Worm (Caenorhabditis elegans) whole organism, late embryonic: ENCODE results near the gene ckb-1.
"Not testable (repeated sequence)": the region's sequence is repeated elsewhere in the genome, so short reads cannot be mapped to it uniquely, and the experiment has no call there.

ENCODE experiments used
- C38D4.7 ChIP-seq: fragments of 200-800 bp; sonication (Bioruptor generic); optimal IDR thresholded peaks from 2 replicates; lab custom pipeline; 2018; ENCODE audit warnings: mild to moderate bottlenecking, missing genetic modification characterization, moderate library complexity, missing compliant biosample characterization
- K02D7.2 ChIP-seq: sonication (generic microtip); optimal IDR thresholded peaks from 2 replicates; lab custom pipeline; 2017; ENCODE audit warnings: mild to moderate bottlenecking, missing genetic modification characterization, missing compliant biosample characterization
- T23F11.4 ChIP-seq: fragments of 200-800 bp; sonication (Bioruptor generic); optimal IDR thresholded peaks from 2 replicates; lab custom pipeline; 2018; ENCODE audit warnings: mild to moderate bottlenecking, missing genetic modification characterization, missing compliant biosample characterization
- Y22D7AL.16 ChIP-seq: sonication (generic microtip); optimal IDR thresholded peaks from 2 replicates; lab custom pipeline; 2016; ENCODE audit warnings: missing genetic modification characterization, missing compliant biosample characterization
- ahr-1 ChIP-seq: sonication (generic microtip); optimal IDR thresholded peaks from 2 replicates; lab custom pipeline; 2016; ENCODE audit warnings: missing genetic modification characterization, missing compliant biosample characterization
- ceh-14 ChIP-seq: sonication (generic microtip); optimal IDR thresholded peaks from 2 replicates; lab custom pipeline; 2016; ENCODE audit warnings: missing genotype, missing genetic modification characterization, missing compliant biosample characterization
- ceh-19 ChIP-seq: fragments of 200-800 bp; sonication (Bioruptor generic); optimal IDR thresholded peaks from 2 replicates; lab custom pipeline; 2018; ENCODE audit warnings: mild to moderate bottlenecking, missing genetic modification characterization, missing compliant biosample characterization
- ceh-2 ChIP-seq: sonication (generic microtip); optimal IDR thresholded peaks from 2 replicates; lab custom pipeline; 2016; ENCODE audit warnings: missing genotype, missing genetic modification characterization, missing compliant biosample characterization
- ceh-22 ChIP-seq: sonication (generic microtip); optimal IDR thresholded peaks from 2 replicates; lab custom pipeline; 2017; ENCODE audit warnings: missing biosample characterization, missing genetic modification characterization
- ceh-24 ChIP-seq: sonication (generic microtip); optimal IDR thresholded peaks from 2 replicates; lab custom pipeline; 2016; ENCODE audit warnings: mild to moderate bottlenecking, missing genetic modification characterization, missing compliant biosample characterization
- ceh-31 ChIP-seq: sonication (generic microtip); optimal IDR thresholded peaks from 2 replicates; lab custom pipeline; 2016; ENCODE audit warnings: missing genetic modification characterization, missing compliant biosample characterization
- ceh-45 ChIP-seq: fragments of 200-800 bp; sonication (Bioruptor generic); IDR thresholded peaks from 2 replicates; pipeline ENCODE4 v1.3.6; 2022; ENCODE audit warnings: missing genetic modification reagents, missing genetic modification characterization, missing compliant biosample characterization
- ceh-6 ChIP-seq: fragments of 200-800 bp; sonication (Bioruptor generic); optimal IDR thresholded peaks from 2 replicates; lab custom pipeline; 2018; ENCODE audit warnings: mild to moderate bottlenecking, missing genetic modification characterization, missing compliant biosample characterization
- ceh-9 ChIP-seq: sonication (generic microtip); optimal IDR thresholded peaks from 2 replicates; lab custom pipeline; 2016; ENCODE audit warnings: mild to moderate bottlenecking, missing genetic modification characterization, inconsistent platforms, missing compliant biosample characterization
- dve-1 ChIP-seq: sonication (generic microtip); optimal IDR thresholded peaks from 2 replicates; lab custom pipeline; 2017; ENCODE audit warnings: antibody characterized with exemption, mild to moderate bottlenecking, missing genetic modification characterization, missing compliant biosample characterization
- elt-4 ChIP-seq: sonication (generic microtip); optimal IDR thresholded peaks from 2 replicates; lab custom pipeline; 2016; ENCODE audit warnings: missing genetic modification characterization, missing compliant biosample characterization
- ets-4 ChIP-seq: sonication (generic microtip); optimal IDR thresholded peaks from 2 replicates; lab custom pipeline; 2016; ENCODE audit warnings: missing genetic modification characterization, missing compliant biosample characterization
- eyg-1 ChIP-seq: sonication (generic microtip); optimal IDR thresholded peaks from 2 replicates; lab custom pipeline; 2016; ENCODE audit warnings: missing genotype, missing genetic modification characterization, missing compliant biosample characterization
- fkh-10 ChIP-seq: fragments of 150-350 bp; optimal IDR thresholded peaks from 2 replicates; lab custom pipeline; 2014; ENCODE audit warnings: missing biosample characterization, missing genetic modification reagents, missing genetic modification characterization
- fkh-6 ChIP-seq: sonication (generic microtip); optimal IDR thresholded peaks from 2 replicates; lab custom pipeline; 2016; ENCODE audit warnings: missing genetic modification characterization, missing compliant biosample characterization
- gmeb-2 ChIP-seq: sonication (generic microtip); optimal IDR thresholded peaks from 2 replicates; lab custom pipeline; 2016; ENCODE audit warnings: missing genetic modification characterization, inconsistent platforms, missing compliant biosample characterization
- hlh-15 ChIP-seq: sonication (generic microtip); optimal IDR thresholded peaks from 2 replicates; lab custom pipeline; 2016; ENCODE audit warnings: missing genetic modification characterization, missing compliant biosample characterization
- hlh-30 ChIP-seq: sonication (generic microtip); optimal IDR thresholded peaks from 2 replicates; lab custom pipeline; 2017; ENCODE audit warnings: antibody characterized with exemption, missing genetic modification characterization, missing compliant biosample characterization; ENCODE audit not compliant: insufficient read depth
- hlh-6 ChIP-seq: sonication (generic microtip); optimal IDR thresholded peaks from 2 replicates; lab custom pipeline; 2016; ENCODE audit warnings: missing genotype, missing genetic modification characterization, missing compliant biosample characterization
- hlh-8 ChIP-seq: sonication (generic microtip); optimal IDR thresholded peaks from 2 replicates; lab custom pipeline; 2016; ENCODE audit warnings: missing genotype, missing genetic modification characterization, missing compliant biosample characterization
- madf-2 ChIP-seq: sonication (generic microtip); optimal IDR thresholded peaks from 2 replicates; lab custom pipeline; 2017; ENCODE audit warnings: missing genetic modification characterization, missing compliant biosample characterization
- mec-3 ChIP-seq: sonication (generic microtip); optimal IDR thresholded peaks from 2 replicates; lab custom pipeline; 2016; ENCODE audit warnings: borderline replicate concordance, missing genetic modification characterization, missing compliant biosample characterization
- nfya-1 ChIP-seq: sonication (generic microtip); optimal IDR thresholded peaks from 2 replicates; lab custom pipeline; 2017; ENCODE audit warnings: missing genetic modification characterization, mild to moderate bottlenecking, missing compliant biosample characterization, antibody characterized with exemption, moderate library complexity
- pat-9 ChIP-seq: fragments of 200-800 bp; sonication (Bioruptor generic); optimal IDR thresholded peaks from 2 replicates; lab custom pipeline; 2018; ENCODE audit warnings: mild to moderate bottlenecking, missing genetic modification characterization, moderate library complexity, missing compliant biosample characterization
- pax-1 ChIP-seq: fragments of 150-350 bp; optimal IDR thresholded peaks from 2 replicates; lab custom pipeline; 2014; ENCODE audit warnings: missing biosample characterization, missing genetic modification characterization
- pha-2 ChIP-seq: sonication (generic microtip); optimal IDR thresholded peaks from 2 replicates; lab custom pipeline; 2017; ENCODE audit warnings: mild to moderate bottlenecking, missing genetic modification characterization, missing compliant biosample characterization
- pha-4 ChIP-seq: fragments of 150-350 bp; optimal IDR thresholded peaks from 2 replicates; lab custom pipeline; 2018; ENCODE audit warnings: missing biosample characterization, missing genetic modification reagents, missing genetic modification characterization
- pqm-1 ChIP-seq: sonication (generic microtip); optimal IDR thresholded peaks from 2 replicates; lab custom pipeline; 2016; ENCODE audit warnings: missing genetic modification characterization, missing compliant biosample characterization
- ref-2 ChIP-seq: sonication (generic microtip); optimal IDR thresholded peaks from 2 replicates; lab custom pipeline; 2016; ENCODE audit warnings: missing genetic modification characterization, missing compliant biosample characterization
- rnt-1 ChIP-seq: sonication (generic microtip); optimal IDR thresholded peaks from 2 replicates; lab custom pipeline; 2016; ENCODE audit warnings: missing genetic modification characterization, missing compliant biosample characterization
- sdc-2 ChIP-seq: sonication (generic microtip); optimal IDR thresholded peaks from 2 replicates; lab custom pipeline; 2016; ENCODE audit warnings: missing genotype, missing genetic modification characterization, missing compliant biosample characterization
- sox-2 ChIP-seq: fragments of 200-800 bp; sonication (Bioruptor generic); IDR thresholded peaks from 2 replicates; pipeline ENCODE4 v1.3.6; 2022; ENCODE audit warnings: missing genetic modification reagents, missing genetic modification characterization, missing compliant biosample characterization
- sox-4 ChIP-seq: sonication (generic microtip); optimal IDR thresholded peaks from 2 replicates; lab custom pipeline; 2017; ENCODE audit warnings: mild to moderate bottlenecking, missing genetic modification characterization, inconsistent platforms, missing compliant biosample characterization
- tbx-2 ChIP-seq: sonication (generic microtip); optimal IDR thresholded peaks from 2 replicates; lab custom pipeline; 2016; ENCODE audit warnings: missing genetic modification characterization, missing compliant biosample characterization
- tbx-7 ChIP-seq: sonication (generic microtip); optimal IDR thresholded peaks from 2 replicates; lab custom pipeline; 2016; ENCODE audit warnings: missing genotype, missing genetic modification characterization, missing compliant biosample characterization
- ttx-3 ChIP-seq: sonication (generic microtip); optimal IDR thresholded peaks from 2 replicates; lab custom pipeline; 2016; ENCODE audit warnings: missing genetic modification reagents, missing genetic modification characterization, missing compliant biosample characterization
- unc-3 ChIP-seq, 2 experiments: fragments of 200-800 bp in 1 of 2; sonication (Bioruptor generic) in 1 of 2; sonication (generic microtip) in 1 of 2; conservative IDR thresholded peaks in 1 of 2; optimal IDR thresholded peaks in 1 of 2; 2 replicates each; pipeline versions ENCODE4 v1.3.6 to Lab custom; 2016 to 2022; ENCODE audit warnings: missing compliant biosample characterization in 2 of 2, missing genetic modification characterization in 2 of 2, missing genetic modification reagents in 1 of 2
- unc-42 ChIP-seq: sonication (generic microtip); optimal IDR thresholded peaks from 2 replicates; lab custom pipeline; 2016; ENCODE audit warnings: missing genotype, missing genetic modification characterization, missing compliant biosample characterization
- unc-55 ChIP-seq: sonication (generic microtip); optimal IDR thresholded peaks from 2 replicates; lab custom pipeline; 2017; ENCODE audit warnings: missing biosample characterization, missing genetic modification reagents, missing genetic modification characterization
- zip-5 ChIP-seq: sonication (generic microtip); optimal IDR thresholded peaks from 2 replicates; lab custom pipeline; 2016; ENCODE audit warnings: missing genetic modification characterization, missing compliant biosample characterization

The ckb-1 gene

DNA sequence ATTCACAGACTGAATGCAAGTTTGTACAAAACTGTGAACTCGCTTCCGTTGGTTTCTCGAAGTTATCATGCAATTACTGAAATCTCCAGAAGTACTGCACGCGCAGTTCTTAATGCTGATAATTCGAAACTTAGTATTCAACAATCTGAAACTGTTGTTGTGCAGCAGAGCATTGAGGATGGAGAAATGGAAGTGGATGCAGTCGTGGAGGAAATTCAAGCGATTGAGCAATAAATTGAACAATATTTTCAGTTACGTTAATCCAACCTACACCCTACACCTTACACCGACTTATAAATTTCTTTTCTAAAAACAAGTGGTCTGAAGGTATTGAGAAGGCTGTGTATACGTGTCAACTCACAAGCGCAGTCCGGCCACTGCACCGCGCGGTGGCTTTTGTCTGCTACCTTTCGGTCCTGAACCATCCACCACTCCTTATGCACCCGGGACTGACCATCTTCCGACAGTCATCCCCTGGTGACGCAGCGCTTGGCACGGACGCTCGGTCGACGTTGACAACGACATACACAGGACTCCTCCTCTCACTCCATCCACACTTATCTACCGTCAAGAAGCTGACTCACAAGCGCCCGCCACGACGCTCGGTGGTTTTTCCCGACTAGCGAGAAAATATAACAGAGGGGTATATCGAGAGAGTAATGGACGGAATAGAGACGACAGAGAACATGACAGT, 13.7 kb downstream of the ckb-1 start (continued):
- TF ChIP-seq unc-3 (GFP tag; conservative IDR thresholded peaks at IDR 0.05; lab: Robert Waterston, UW) (peak; percentile 55; the same call in 1 of the 2 replicates), ceh-31 (peak; percentile 70), ceh-2 (peak; percentile 7), madf-2 (tag; lab: Kevin White, UChicago) (peak; percentile 69), hlh-8 (peak; percentile 10), ahr-1 (tag; lab: Kevin White, UChicago) (peak; percentile 43), pat-9 (tag; lab: Kevin White, UChicago) (peak; percentile 39), sox-4 (tag; lab: Kevin White, UChicago) (peak; percentile 54), K02D7.2 (peak; percentile 55), hlh-15 (tag; lab: Kevin White, UChicago) (peak; percentile 18), ceh-14 (tag; lab: Kevin White, UChicago) (peak; percentile 39), tbx-2 (peak; percentile 51), ceh-45 (peak; percentile 69; the same call in 1 of the 2 replicates), fkh-6 (tag; lab: Kevin White, UChicago) (peak; percentile 63), ttx-3 (tag; lab: Kevin White, UChicago) (peak; percentile 31), nfya-1 (tag; lab: Kevin White, UChicago) (peak; percentile 44), C38D4.7 (peak; percentile 68), sdc-2 (peak; percentile 40), rnt-1 (tag; lab: Kevin White, UChicago) (peak; percentile 15), pha-2 (peak; percentile 77), ref-2 (tag; lab: Kevin White, UChicago) (peak; percentile 47)
- not testable (repeated sequence) for TF ChIP-seq unc-3 (tag; optimal IDR thresholded peaks at IDR 0.05; lab: Kevin White, UChicago)

DNA sequence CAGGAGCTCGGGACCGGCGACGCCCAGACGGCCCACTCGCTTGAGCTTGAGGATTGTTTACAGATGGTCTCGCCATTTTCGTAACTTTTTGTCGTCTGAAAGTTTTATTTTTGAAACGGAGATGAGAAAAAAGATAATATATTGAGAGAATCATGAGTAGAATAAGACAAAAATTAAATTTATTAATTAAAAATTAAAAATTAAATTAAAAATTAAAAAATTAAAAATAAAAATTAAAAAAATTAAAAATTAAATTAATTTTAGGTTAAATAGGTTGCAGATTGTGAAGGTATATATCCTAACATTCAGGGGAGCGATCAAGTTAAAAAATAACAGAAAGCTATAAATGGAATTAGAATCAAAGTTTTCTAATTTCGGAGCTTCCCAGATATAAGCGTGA, 14.6 kb downstream of the ckb-1 start, which contains the start of gene B0284.3:
TSS of gene B0284.3 (minus strand) at position 101 of the 400 bp plus-strand sequence.
- no peak for TF ChIP-seq sox-2 (GFP tag; lab: Robert Waterston, UW)
- no peak for TF ChIP-seq T23F11.4 (GFP tag; lab: Kevin White, UChicago)
- TF ChIP-seq ref-2 (tag; lab: Kevin White, UChicago): no peak
- no peak for TF ChIP-seq ceh-9
- TF ChIP-seq dve-1: no peak
- TF ChIP-seq mec-3 (tag; lab: Kevin White, UChicago): no peak
- no peak for TF ChIP-seq fkh-10 (GFP tag; lab: Kevin White, UChicago)
- no peak for TF ChIP-seq elt-4 (tag; lab: Kevin White, UChicago)

DNA sequence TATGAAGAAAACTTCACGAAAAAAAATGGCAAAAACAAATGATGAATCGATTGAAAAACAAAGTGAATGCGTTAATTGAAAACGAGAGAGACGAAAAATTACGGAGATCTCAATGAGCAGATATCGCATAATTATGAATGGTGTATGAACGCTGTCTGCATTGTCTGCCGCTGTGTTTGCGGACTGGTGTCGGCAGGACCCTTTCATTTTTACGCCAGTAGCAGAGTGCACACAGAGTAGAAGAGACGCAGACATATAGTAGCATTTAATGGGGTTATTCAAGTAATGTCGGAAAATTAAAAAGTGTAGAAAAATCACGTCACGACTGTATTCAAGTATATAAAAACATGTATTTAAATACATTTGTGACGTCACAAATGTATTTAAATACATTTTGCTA, 15.8 kb downstream of the ckb-1 start:
- TF ChIP-seq dve-1 (no peak), pat-9 (tag; lab: Kevin White, UChicago) (no peak), ttx-3 (tag; lab: Kevin White, UChicago) (no peak), eyg-1 (tag; lab: Kevin White, UChicago) (no peak), Y22D7AL.16 (tag; lab: Kevin White, UChicago) (no peak), ceh-24 (no peak), pha-4 (tag; lab: Kevin White, UChicago) (no peak), tbx-7 (tag; lab: Kevin White, UChicago) (no peak), ceh-6 (GFP tag; lab: Kevin White, UChicago) (no peak), unc-55 (GFP tag; lab: Kevin White, UChicago) (no peak), C38D4.7 (no peak), zip-5 (tag; lab: Kevin White, UChicago) (no peak), pax-1 (tag; lab: Kevin White, UChicago) (no peak), gmeb-2 (no peak), ceh-31 (peak; percentile 60), unc-42 (tag; lab: Kevin White, UChicago) (peak; percentile 60), ceh-19 (GFP tag; lab: Kevin White, UChicago) (no peak), ceh-22 (tag; lab: Kevin White, UChicago) (no peak), pqm-1 (tag; lab: Kevin White, UChicago) (no peak), hlh-6 (tag; lab: Kevin White, UChicago) (no peak), ets-4 (tag; lab: Kevin White, UChicago) (no peak), nfya-1 (tag; lab: Kevin White, UChicago) (peak; percentile 31), hlh-15 (tag; lab: Kevin White, UChicago) (no peak), ref-2 (tag; lab: Kevin White, UChicago) (no peak), hlh-30 (tag; lab: Kevin White, UChicago) (no peak), ceh-9 (no peak), tbx-2 (no peak), sox-2 (GFP tag; lab: Robert Waterston, UW) (peak; percentile 24)
